Fruit fly (Drosophila melanogaster): ENCODE results near the gene Mat89Ba.

Mat89Ba gene

DNA sequence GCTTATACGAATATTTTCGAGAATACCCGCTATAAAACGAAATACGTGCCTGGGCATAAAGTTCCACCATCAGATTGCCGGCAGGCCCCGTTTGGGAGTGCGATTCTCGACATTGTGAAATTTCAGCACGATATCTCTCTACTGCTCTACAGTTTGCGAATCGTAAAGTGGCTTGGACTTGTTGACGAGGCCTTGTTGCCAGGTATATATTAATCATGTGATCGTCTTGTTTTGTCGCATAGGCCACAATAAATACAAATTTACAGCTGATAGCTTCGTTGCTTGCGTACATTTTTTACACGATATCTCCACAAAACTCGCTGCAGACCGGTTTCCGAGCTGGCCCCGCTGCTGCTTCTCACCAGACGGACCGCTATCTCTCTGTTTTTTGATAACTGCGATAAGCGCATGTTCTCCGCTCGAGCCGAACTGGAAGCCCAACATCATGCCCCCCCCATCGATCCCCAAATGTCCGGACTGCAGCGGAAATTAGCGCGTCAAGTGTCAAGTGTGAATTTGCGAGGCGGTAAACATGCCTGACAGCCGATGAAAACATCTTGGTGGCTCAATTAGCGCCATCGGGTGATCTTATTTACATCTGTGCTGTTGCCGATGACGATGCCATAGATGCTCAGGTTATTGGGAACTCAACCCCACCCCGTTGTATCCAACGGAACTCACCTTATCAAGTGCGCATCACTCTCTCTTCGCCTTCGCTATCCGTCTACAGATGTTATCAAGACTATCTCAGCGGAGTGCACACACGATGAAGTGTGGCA, 37.3 kb upstream of the Mat89Ba start (continued):
- no peak for TF ChIP-seq CG9139 (GFP tag; optimal IDR thresholded peaks at IDR 0.05)
- TF ChIP-seq CG31627 (GFP tag; optimal IDR thresholded peaks at IDR 0.05), result peak; percentile 33
- TF ChIP-seq CG8119 (GFP tag; IDR thresholded peaks at IDR 0.05), result 0 out of 3 replicates have a peak, but pooled peaks have one; percentile 42

DNA sequence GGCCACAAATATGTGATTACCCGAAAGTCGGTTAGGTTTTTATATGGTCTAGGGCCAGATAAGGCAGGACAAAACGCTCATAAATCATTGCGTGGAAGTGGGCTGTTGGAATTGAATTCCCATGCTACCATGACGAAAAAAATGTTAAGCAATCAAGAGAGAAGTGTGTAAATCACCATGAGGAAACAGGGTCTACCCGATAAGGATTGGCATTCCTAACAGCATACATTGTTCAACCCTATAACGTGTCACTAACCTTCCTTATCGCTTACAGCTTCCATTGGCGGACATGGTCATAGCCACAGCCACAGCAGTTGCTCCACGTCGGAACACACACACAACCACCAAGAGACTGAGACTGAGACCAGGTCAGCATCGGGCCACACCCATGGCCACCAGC, 35.8 kb upstream of the Mat89Ba start:
- peak; percentile 19 for TF ChIP-seq dsx (GFP tag; optimal IDR thresholded peaks at IDR 0.05; ENCODE audit: poor library complexity, severe bottlenecking)
- no peak for TF ChIP-seq CG6792 (GFP tag; optimal IDR thresholded peaks at IDR 0.05)
- no peak for TF ChIP-seq net (GFP tag; optimal IDR thresholded peaks at IDR 0.05)

DNA sequence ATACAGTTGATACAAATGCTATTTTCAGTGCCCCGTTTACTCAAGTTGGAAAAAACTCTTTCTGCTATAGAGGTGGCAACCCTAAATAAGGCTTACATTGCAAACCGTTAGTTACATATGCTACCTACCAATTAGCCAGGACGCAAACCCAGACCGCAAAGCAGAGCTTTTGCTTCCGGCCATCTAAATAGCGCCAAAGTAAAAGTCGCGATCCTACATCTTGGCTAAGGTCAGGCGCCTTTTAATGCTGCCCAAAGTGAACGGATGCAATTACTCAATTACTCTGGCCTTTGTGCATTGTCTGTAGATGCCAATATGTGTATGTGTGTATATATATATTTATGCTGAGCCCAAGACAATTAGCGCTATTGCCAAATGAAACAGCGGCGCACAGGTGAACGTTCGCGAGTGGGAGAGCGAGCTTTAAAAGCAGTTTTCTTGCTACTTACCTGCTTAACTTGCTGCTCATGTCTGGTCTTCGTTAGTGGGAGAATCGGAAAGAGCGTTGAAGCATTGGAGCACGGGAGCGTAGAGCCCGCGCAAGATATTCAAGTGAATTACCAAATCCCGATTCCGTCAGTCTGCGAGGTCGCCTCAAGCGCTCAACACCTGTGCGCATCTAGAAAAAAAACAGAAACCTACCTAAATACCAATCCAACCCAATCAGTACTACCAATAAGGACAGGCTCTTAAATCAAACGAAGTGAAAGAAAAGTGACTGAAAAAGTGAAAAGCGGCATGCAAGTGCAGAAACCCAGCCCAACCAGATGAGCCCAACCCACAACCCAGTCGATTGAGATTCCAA, 33.2 kb upstream of the Mat89Ba start, which contains the start of gene Zip89B:
Gene Zip89B, plus strand, starts transcription at position 574 of the 805 bp plus-strand sequence.
- TF ChIP-seq esn (GFP tag; optimal IDR thresholded peaks at IDR 0.05) (peak; percentile 23), CG11294 (GFP tag; IDR thresholded peaks at IDR 0.05) (no peak), CG6792 (GFP tag; optimal IDR thresholded peaks at IDR 0.05) (no peak), cyc (GFP tag; optimal IDR thresholded peaks at IDR 0.05) (no peak), achi (GFP tag; optimal IDR thresholded peaks at IDR 0.05) (no peak), dac (GFP tag; optimal IDR thresholded peaks at IDR 0.05) (no peak), Eip93F (GFP tag; optimal IDR thresholded peaks at IDR 0.05) (peak; percentile 38), Smox (GFP tag; optimal IDR thresholded peaks at IDR 0.05) (no peak), dsx (GFP tag; optimal IDR thresholded peaks at IDR 0.05; ENCODE audit: poor library complexity, severe bottlenecking) (peak; percentile 64), pdm3 (GFP tag; optimal IDR thresholded peaks at IDR 0.05) (no peak), CG9139 (GFP tag; optimal IDR thresholded peaks at IDR 0.05) (no peak), topi (GFP tag; optimal IDR thresholded peaks at IDR 0.05) (no peak), net (GFP tag; optimal IDR thresholded peaks at IDR 0.05) (no peak), CG1621 (tag; optimal IDR thresholded peaks at IDR 0.05) (peak; percentile 17), CG6163 (GFP tag; IDR thresholded peaks at IDR 0.05) (no peak), CG31627 (GFP tag; optimal IDR thresholded peaks at IDR 0.05) (no peak), Gug (GFP tag; IDR thresholded peaks at IDR 0.05) (no peak), Lpt (GFP tag; optimal IDR thresholded peaks at IDR 0.05) (peak; percentile 3), CG6276 (GFP tag; optimal IDR thresholded peaks at IDR 0.05) (no peak), spab (GFP tag; optimal IDR thresholded peaks at IDR 0.05) (no peak), CG10631 (GFP tag; optimal IDR thresholded peaks at IDR 0.05) (no peak), Blimp-1 (GFP tag; optimal IDR thresholded peaks at IDR 0.05) (peak; percentile 51), ss (GFP tag; optimal IDR thresholded peaks at IDR 0.05) (no peak), CG32006 (GFP tag; optimal IDR thresholded peaks at IDR 0.05) (no peak), CG15336 (GFP tag; IDR thresholded peaks at IDR 0.05) (no peak; the same call in 1 of the 2 replicates), Ets96B (tag; optimal IDR thresholded peaks at IDR 0.05) (no peak), eg (GFP tag; IDR thresholded peaks at IDR 0.05) (no peak), Hr39 (GFP tag; optimal IDR thresholded peaks at IDR 0.05) (no peak), Hr38 (GFP tag; optimal IDR thresholded peaks at IDR 0.05) (no peak), svp (GFP tag) (no peak), CG8119 (GFP tag; IDR thresholded peaks at IDR 0.05) (no peak), CG11902 (GFP tag; optimal IDR thresholded peaks at IDR 0.05) (no peak), CG7368 (GFP tag; optimal IDR thresholded peaks at IDR 0.05) (no peak), salr (GFP tag; optimal IDR thresholded peaks at IDR 0.05) (no peak), CG16779 (tag; optimal IDR thresholded peaks at IDR 0.05) (no peak), Ets21C (GFP tag; optimal IDR thresholded peaks at IDR 0.05) (no peak), Eip78C (GFP tag) (peak; percentile 69), CG11762 (GFP tag; optimal IDR thresholded peaks at IDR 0.05; ENCODE audit: insufficient read depth) (no peak), Sox14 (GFP tag; optimal IDR thresholded peaks at IDR 0.05) (no peak), CG10669 (GFP tag; optimal IDR thresholded peaks at IDR 0.05) (no peak), CG6808 (GFP tag; optimal IDR thresholded peaks at IDR 0.05) (no peak), CG3919 (GFP tag; optimal IDR thresholded peaks at IDR 0.05) (no peak), Sox102F (GFP tag; optimal IDR thresholded peaks at IDR 0.05) (no peak), fd85E (GFP tag; optimal IDR thresholded peaks at IDR 0.05) (no peak)
